Worm (Caenorhabditis elegans) whole organism, L1 larva: ENCODE results near the gene mpk-1.

Source experiments
- C16A3.4 ChIP-seq: fragments of 150-350 bp; optimal IDR thresholded peaks from 2 replicates; lab custom pipeline; 2014; ENCODE audit warnings: missing biosample characterization, missing genetic modification characterization
- C34B4.2 ChIP-seq: sonication (generic microtip); optimal IDR thresholded peaks from 2 replicates; lab custom pipeline; 2017; ENCODE audit warnings: mild to moderate bottlenecking, missing genetic modification characterization, missing compliant biosample characterization
- Y116A8C.19 ChIP-seq: sonication (generic microtip); optimal IDR thresholded peaks from 2 replicates; lab custom pipeline; 2016; ENCODE audit warnings: missing compliant biosample characterization, missing genetic modification characterization, borderline replicate concordance
- alr-1 ChIP-seq: fragments of 200-800 bp; sonication (Bioruptor generic); optimal IDR thresholded peaks from 2 replicates; lab custom pipeline; 2018; ENCODE audit warnings: borderline replicate concordance, mild to moderate bottlenecking, missing genetic modification characterization, missing compliant biosample characterization
- aly-2 ChIP-seq: fragments of 150-350 bp; optimal IDR thresholded peaks from 2 replicates; lab custom pipeline; 2014; ENCODE audit warnings: missing biosample characterization, missing genetic modification characterization
- ama-1 ChIP-seq: fragments of 150-350 bp; optimal IDR thresholded peaks from 2 replicates; lab custom pipeline; 2014
- ceh-8 ChIP-seq: fragments of 200-800 bp; sonication (Bioruptor generic); optimal IDR thresholded peaks from 2 replicates; lab custom pipeline; 2018; ENCODE audit warnings: mild to moderate bottlenecking, missing genetic modification characterization, moderate library complexity, missing compliant biosample characterization
- ceh-82 ChIP-seq, 3 experiments: fragments of 150-350 bp in 1 of 3; sonication (generic microtip) in 2 of 3; optimal IDR thresholded peaks; 2 replicates each; lab custom pipeline; 2014 to 2017; ENCODE audit warnings: missing biosample characterization in 3 of 3, missing genetic modification characterization in 3 of 3
- ceh-88 ChIP-seq: fragments of 200-800 bp; sonication (Bioruptor generic); IDR thresholded peaks from 2 replicates; pipeline ENCODE4 v1.3.6; 2022; ENCODE audit warnings: missing genetic modification characterization, missing compliant biosample characterization
- dpl-1 ChIP-seq, 3 experiments: fragments of 150-350 bp in 2 of 3; sonication (generic microtip) in 1 of 3; optimal IDR thresholded peaks; 2 replicates each; lab custom pipeline; 2014 to 2017; ENCODE audit warnings: missing biosample characterization in 3 of 3, missing genetic modification characterization in 3 of 3, missing genetic modification reagents in 3 of 3
- dsc-1 ChIP-seq: sonication (generic microtip); optimal IDR thresholded peaks from 2 replicates; lab custom pipeline; 2016; ENCODE audit warnings: mild to moderate bottlenecking, missing genetic modification characterization, missing compliant biosample characterization
- efl-3 ChIP-seq: fragments of 200-800 bp; sonication (Bioruptor generic); optimal IDR thresholded peaks from 2 replicates; lab custom pipeline; 2018; ENCODE audit warnings: mild to moderate bottlenecking, missing genetic modification characterization, missing compliant biosample characterization
- egl-27 ChIP-seq, 2 experiments: fragments of 150-350 bp in 1 of 2; sonication (generic microtip); optimal IDR thresholded peaks; 3 replicates each; lab custom pipeline; 2017 to 2018; ENCODE audit warnings: missing biosample characterization in 2 of 2, missing genetic modification characterization in 2 of 2, missing genetic modification reagents in 2 of 2
- fkh-4 ChIP-seq: sonication (generic microtip); optimal IDR thresholded peaks from 2 replicates; lab custom pipeline; 2016; ENCODE audit warnings: missing compliant biosample characterization, missing genetic modification characterization, borderline replicate concordance
- fkh-8 ChIP-seq: sonication (generic microtip); optimal IDR thresholded peaks from 2 replicates; lab custom pipeline; 2016; ENCODE audit warnings: mild to moderate bottlenecking, missing genetic modification characterization, missing compliant biosample characterization
- fos-1 ChIP-seq: fragments of 150-350 bp; optimal IDR thresholded peaks from 2 replicates; lab custom pipeline; 2014; ENCODE audit warnings: missing biosample characterization, missing genetic modification characterization
- hlh-17 ChIP-seq: fragments of 200-800 bp; sonication (Bioruptor generic); optimal IDR thresholded peaks from 2 replicates; lab custom pipeline; 2018; ENCODE audit warnings: missing genetic modification characterization, mild to moderate bottlenecking, missing compliant biosample characterization, moderate library complexity, borderline replicate concordance
- hpl-2 ChIP-seq: fragments of 150-350 bp; optimal IDR thresholded peaks from 2 replicates; lab custom pipeline; 2014; ENCODE audit warnings: missing biosample characterization, missing genetic modification reagents, missing genetic modification characterization
- irx-1 ChIP-seq: sonication (generic microtip); optimal IDR thresholded peaks from 2 replicates; lab custom pipeline; 2016; ENCODE audit warnings: missing genetic modification characterization, missing compliant biosample characterization
- jun-1 ChIP-seq: fragments of 150-350 bp; optimal IDR thresholded peaks from 2 replicates; lab custom pipeline; 2014; ENCODE audit warnings: missing biosample characterization, missing genetic modification reagents, missing genetic modification characterization
- lin-13 ChIP-seq: fragments of 150-350 bp; optimal IDR thresholded peaks from 2 replicates; lab custom pipeline; 2014; ENCODE audit warnings: missing biosample characterization, missing genetic modification reagents, missing genetic modification characterization
- lin-14 ChIP-seq: fragments of 200-800 bp; sonication (Bioruptor generic); optimal IDR thresholded peaks from 2 replicates; lab custom pipeline; 2018; ENCODE audit warnings: mild to moderate bottlenecking, missing genetic modification characterization, moderate library complexity, missing compliant biosample characterization
- lin-15B ChIP-seq: fragments of 150-350 bp; sonication (generic microtip); optimal IDR thresholded peaks from 3 replicates; lab custom pipeline; 2014; ENCODE audit warnings: missing biosample characterization, missing genetic modification characterization
- lin-35 ChIP-seq, 2 experiments: fragments of 150-350 bp; optimal IDR thresholded peaks; 2 replicates each; lab custom pipeline; 2014; ENCODE audit warnings: missing biosample characterization in 2 of 2, missing genetic modification characterization in 2 of 2, missing genetic modification reagents in 2 of 2
- lin-39 ChIP-seq: fragments of 150-350 bp; optimal IDR thresholded peaks from 2 replicates; lab custom pipeline; 2014; ENCODE audit warnings: missing biosample characterization, missing genetic modification reagents, missing genetic modification characterization
- lir-3 ChIP-seq: sonication (generic microtip); optimal IDR thresholded peaks from 2 replicates; lab custom pipeline; 2016; ENCODE audit warnings: mild to moderate bottlenecking, missing genetic modification characterization, moderate library complexity, missing compliant biosample characterization; ENCODE audit not compliant: poor library complexity
- lsy-2 ChIP-seq, 2 experiments: fragments of 150-350 bp; optimal IDR thresholded peaks; 2 replicates each; lab custom pipeline; 2014; ENCODE audit warnings: missing biosample characterization in 2 of 2, missing genetic modification characterization in 2 of 2
- mef-2 ChIP-seq: fragments of 150-350 bp; optimal IDR thresholded peaks from 2 replicates; lab custom pipeline; 2014; ENCODE audit warnings: missing biosample characterization, missing genetic modification characterization
- mep-1 ChIP-seq: fragments of 150-350 bp; optimal IDR thresholded peaks from 2 replicates; lab custom pipeline; 2014; ENCODE audit warnings: missing biosample characterization, missing genetic modification characterization
- nhr-11 ChIP-seq: fragments of 150-350 bp; optimal IDR thresholded peaks from 2 replicates; lab custom pipeline; 2014; ENCODE audit warnings: missing biosample characterization, missing genetic modification characterization
- nhr-19 ChIP-seq: fragments of 200-800 bp; sonication (Bioruptor generic); conservative IDR thresholded peaks from 2 replicates; pipeline ENCODE4 v1.3.6; 2022; ENCODE audit warnings: missing genetic modification characterization, missing compliant biosample characterization
- nhr-20 ChIP-seq: sonication (generic microtip); optimal IDR thresholded peaks from 2 replicates; lab custom pipeline; 2016; ENCODE audit warnings: mild to moderate bottlenecking, missing genetic modification characterization, missing compliant biosample characterization
- nhr-237 ChIP-seq: fragments of 150-350 bp; optimal IDR thresholded peaks from 2 replicates; lab custom pipeline; 2014; ENCODE audit warnings: missing biosample characterization, missing genetic modification characterization
- nhr-71 ChIP-seq: sonication (generic microtip); optimal IDR thresholded peaks from 2 replicates; lab custom pipeline; 2016; ENCODE audit warnings: mild to moderate bottlenecking, missing genetic modification characterization, moderate library complexity, missing compliant biosample characterization
- nhr-77 ChIP-seq: fragments of 150-350 bp; optimal IDR thresholded peaks from 2 replicates; lab custom pipeline; 2014; ENCODE audit warnings: missing biosample characterization, missing genetic modification characterization
- nhr-90 ChIP-seq: sonication (generic microtip); optimal IDR thresholded peaks from 2 replicates; lab custom pipeline; 2016; ENCODE audit warnings: mild to moderate bottlenecking, missing genetic modification characterization, missing compliant biosample characterization; ENCODE audit not compliant: poor library complexity
- pax-3 ChIP-seq: fragments of 200-800 bp; sonication (Bioruptor generic); optimal IDR thresholded peaks from 2 replicates; lab custom pipeline; 2018; ENCODE audit warnings: mild to moderate bottlenecking, missing genetic modification characterization, moderate library complexity, missing compliant biosample characterization
- rnt-1 ChIP-seq: sonication (generic microtip); optimal IDR thresholded peaks from 2 replicates; lab custom pipeline; 2016; ENCODE audit warnings: mild to moderate bottlenecking, missing genetic modification characterization, moderate library complexity, missing compliant biosample characterization
- skn-1 ChIP-seq: fragments of 150-350 bp; optimal IDR thresholded peaks from 2 replicates; lab custom pipeline; 2014; ENCODE audit warnings: missing biosample characterization, missing genetic modification characterization
- snpc-4 ChIP-seq: fragments of 150-350 bp; optimal IDR thresholded peaks from 2 replicates; lab custom pipeline; 2014; ENCODE audit warnings: missing biosample characterization, missing genetic modification characterization
- snu-23 ChIP-seq: sonication (generic microtip); optimal IDR thresholded peaks from 2 replicates; lab custom pipeline; 2016; ENCODE audit warnings: missing genetic modification characterization, missing compliant biosample characterization
- sptf-1 ChIP-seq: fragments of 150-350 bp; optimal IDR thresholded peaks from 2 replicates; lab custom pipeline; 2014; ENCODE audit warnings: missing biosample characterization, missing genetic modification characterization
- sup-37 ChIP-seq: fragments of 200-800 bp; sonication (Bioruptor generic); optimal IDR thresholded peaks from 2 replicates; lab custom pipeline; 2018; ENCODE audit warnings: mild to moderate bottlenecking, missing genetic modification characterization, missing compliant biosample characterization
- swsn-7 ChIP-seq: sonication (generic microtip); optimal IDR thresholded peaks from 2 replicates; lab custom pipeline; 2016; ENCODE audit warnings: missing genetic modification characterization, missing compliant biosample characterization
- tlp-1 ChIP-seq: fragments of 150-350 bp; optimal IDR thresholded peaks from 2 replicates; lab custom pipeline; 2014; ENCODE audit warnings: missing biosample characterization, missing genetic modification characterization
- unc-130 ChIP-seq: fragments of 150-350 bp; optimal IDR thresholded peaks from 2 replicates; lab custom pipeline; 2017; ENCODE audit warnings: missing biosample characterization, missing genetic modification characterization, inconsistent platforms
- unc-62 ChIP-seq: fragments of 150-350 bp; optimal IDR thresholded peaks from 2 replicates; lab custom pipeline; 2014; ENCODE audit warnings: missing biosample characterization, missing genetic modification reagents, missing genetic modification characterization
- unc-86 ChIP-seq: sonication (generic microtip); optimal IDR thresholded peaks from 2 replicates; lab custom pipeline; 2016; ENCODE audit warnings: missing genetic modification characterization, missing compliant biosample characterization
- unc-98 ChIP-seq: fragments of 200-800 bp; sonication (Bioruptor generic); IDR thresholded peaks from 2 replicates; pipeline ENCODE4 v1.3.6; 2022; ENCODE audit warnings: missing genetic modification characterization, missing compliant biosample characterization

Gene mpk-1

DNA sequence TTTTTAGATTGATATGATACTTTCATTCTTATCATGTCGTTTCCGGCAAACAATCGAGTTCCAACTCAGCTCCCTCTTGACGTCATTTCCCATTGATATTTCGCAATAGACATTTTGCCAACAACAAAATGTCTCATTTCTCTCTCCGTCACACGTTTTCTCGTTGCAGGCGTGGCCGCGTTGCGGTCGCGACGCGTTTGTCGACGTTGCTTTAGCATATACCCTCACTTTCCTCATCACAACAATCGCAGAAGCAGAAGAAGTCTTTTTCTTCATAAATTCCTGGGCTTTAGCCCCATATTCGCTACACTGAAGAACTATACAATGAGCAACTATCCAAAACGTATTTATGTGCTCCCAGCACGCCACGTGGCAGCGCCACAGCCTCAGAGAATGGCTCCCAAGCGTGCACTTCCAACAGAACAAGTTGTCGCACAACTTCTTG lies 34.2 kb downstream of the mpk-1 start, which contains the start of gene xbp-1 (continued):
- TF ChIP-seq lin-15B (peak; percentile 68), fkh-8 (tag; lab: Kevin White, UChicago) (peak; percentile 97), unc-98 (GFP tag; lab: Robert Waterston, UW) (0 out of 2 replicates have a peak, but pooled peaks have one; percentile 31), hlh-17 (GFP tag; lab: Kevin White, UChicago) (no peak), fos-1 (tag; lab: Kevin White, UChicago) (peak; percentile 94), irx-1 (peak; percentile 45), unc-130 (tag; lab: Kevin White, UChicago) (no peak), C16A3.4 (peak; percentile 79), Y116A8C.19 (tag; lab: Kevin White, UChicago) (no peak), nhr-20 (peak; percentile 84), pax-3 (tag; lab: Kevin White, UChicago) (peak; percentile 85), nhr-11 (tag; lab: Kevin White, UChicago) (peak; percentile 75), unc-86 (tag; lab: Kevin White, UChicago) (peak; percentile 64), rnt-1 (tag; lab: Kevin White, UChicago) (peak; percentile 89), lsy-2 (tag; optimal IDR thresholded peaks at IDR 0.05; lab: Kevin White, UChicago) (peak; percentile 80 to 93), ceh-88 (GFP tag; lab: Robert Waterston, UW) (no peak), unc-62 (GFP tag; lab: Kevin White, UChicago) (peak; percentile 4), lin-35 (GFP tag; optimal IDR thresholded peaks at IDR 0.05; lab: Kevin White, UChicago) (peak; percentile 80 to 87), lin-13 (GFP tag; lab: Kevin White, UChicago) (peak; percentile 83), snpc-4 (peak; percentile 69), fkh-4 (tag; lab: Kevin White, UChicago) (no peak), nhr-77 (tag; lab: Kevin White, UChicago) (peak; percentile 84), nhr-237 (tag; lab: Kevin White, UChicago) (peak; percentile 85), swsn-7 (tag; lab: Kevin White, UChicago) (peak; percentile 78), ama-1 (lab: Kevin White, UChicago) (peak; percentile 45), C34B4.2 (tag; lab: Kevin White, UChicago) (no peak), mep-1 (tag; lab: Kevin White, UChicago) (peak; percentile 91), jun-1 (tag; lab: Kevin White, UChicago) (peak; percentile 94), skn-1 (tag; lab: Kevin White, UChicago) (peak; percentile 95), lin-39 (tag; lab: Kevin White, UChicago) (no peak), efl-3 (GFP tag; lab: Kevin White, UChicago) (no peak), lir-3 (tag; lab: Kevin White, UChicago) (peak; percentile 59), dsc-1 (tag; lab: Kevin White, UChicago) (peak; percentile 54), lin-14 (peak; percentile 97), ceh-82 (tag; optimal IDR thresholded peaks at IDR 0.05; lab: Kevin White, UChicago) (peak; percentile 86 to 94 (median 88)), nhr-90 (tag; lab: Kevin White, UChicago) (peak; percentile 80), nhr-71 (tag; lab: Kevin White, UChicago) (peak; percentile 95), nhr-19 (GFP tag; lab: Robert Waterston, UW) (peak; percentile 67), sup-37 (peak; percentile 49), alr-1 (no peak)

ce11 chrIII:4191091-4191638 lies 36.7 kb downstream of the mpk-1 start, which contains the start of gene dnj-16:
Gene dnj-16 (plus strand): TSS chrIII:4191141.
- TF ChIP-seq hpl-2 (GFP tag; lab: Kevin White, UChicago): peak; percentile 43
- no peak for TF ChIP-seq sup-37
- TF ChIP-seq nhr-11 (tag; lab: Kevin White, UChicago): no peak
- no peak for TF ChIP-seq ceh-88 (GFP tag; lab: Robert Waterston, UW)
- TF ChIP-seq unc-62 (GFP tag; lab: Kevin White, UChicago): no peak
- peak; percentile 6 for TF ChIP-seq lin-15B
- peak; percentile 17 for TF ChIP-seq snu-23 (GFP tag; lab: Kevin White, UChicago)
- no peak for TF ChIP-seq C16A3.4
- no peak for TF ChIP-seq lir-3 (tag; lab: Kevin White, UChicago)
- TF ChIP-seq dpl-1 (GFP tag; optimal IDR thresholded peaks at IDR 0.05; lab: Kevin White, UChicago): peak in 1 of 3 experiments; percentile 20
- no peak for TF ChIP-seq fkh-4 (tag; lab: Kevin White, UChicago)
- no peak for TF ChIP-seq alr-1
- TF ChIP-seq unc-86 (tag; lab: Kevin White, UChicago): no peak
- peak; percentile 19 for TF ChIP-seq ceh-8
- no peak for TF ChIP-seq mef-2
- no peak for TF ChIP-seq egl-27 (tag; optimal IDR thresholded peaks at IDR 0.05; lab: Kevin White, UChicago)
- no peak for TF ChIP-seq sptf-1 (tag; lab: Kevin White, UChicago)
- TF ChIP-seq C34B4.2 (tag; lab: Kevin White, UChicago): no peak
- TF ChIP-seq aly-2 (tag; lab: Kevin White, UChicago): no peak
- no peak for TF ChIP-seq tlp-1 (tag; lab: Kevin White, UChicago)
- peak in 1 of 2 experiments; percentile 40 for TF ChIP-seq lin-35 (GFP tag; optimal IDR thresholded peaks at IDR 0.05; lab: Kevin White, UChicago)
- TF ChIP-seq nhr-71 (tag; lab: Kevin White, UChicago): peak; percentile 31
